Fruit fly (Drosophila melanogaster): ENCODE data around the gene CG15465.
A peak's percentile ranks its signal among the peaks of the same experiment; 100 is the strongest.

The CG15465 gene

dm6 chrX:5084146-5085085 is 1.1 kb upstream of the CG15465 start, which contains the start of gene CG32767 (continued):
- TF ChIP-seq emc (GFP tag; optimal IDR thresholded peaks at IDR 0.05) (peak; percentile 41), caup (GFP tag; optimal IDR thresholded peaks at IDR 0.05; ENCODE audit: severe bottlenecking) (no peak), Pdp1 (GFP tag; optimal IDR thresholded peaks at IDR 0.05) (peak in 1 of 2 experiments; percentile 26), Oaz (GFP tag; IDR thresholded peaks at IDR 0.05) (no peak), pho (GFP tag; optimal IDR thresholded peaks at IDR 0.05) (peak; percentile 12), Ets65A (GFP tag) (peak; percentile 17), odd (GFP tag; optimal IDR thresholded peaks at IDR 0.05) (no peak), nom (GFP tag; optimal IDR thresholded peaks at IDR 0.05) (no peak), sd (tag; optimal IDR thresholded peaks at IDR 0.05) (no peak), pros (GFP tag; optimal IDR thresholded peaks at IDR 0.05) (no peak), crp (GFP tag; optimal IDR thresholded peaks at IDR 0.05) (no peak), ac (GFP tag; optimal IDR thresholded peaks at IDR 0.05) (no peak), Hand (GFP tag; optimal IDR thresholded peaks at IDR 0.05) (no peak), bsh (GFP tag; optimal IDR thresholded peaks at IDR 0.05) (peak in 1 of 2 experiments; percentile 3), ssp (GFP tag; IDR thresholded peaks at IDR 0.05) (no peak), CG6765 (GFP tag; optimal IDR thresholded peaks at IDR 0.05) (no peak), Sox102F (GFP tag; optimal IDR thresholded peaks at IDR 0.05) (peak; percentile 34), Tbp (GFP tag; optimal IDR thresholded peaks at IDR 0.05) (no peak), sna (GFP tag; IDR thresholded peaks at IDR 0.05; ENCODE audit: partially characterized antibody) (peak; percentile 77), CG1647 (GFP tag; optimal IDR thresholded peaks at IDR 0.05) (peak; percentile 17), CG10979 (tag; optimal IDR thresholded peaks at IDR 0.05) (no peak), sug (tag; optimal IDR thresholded peaks at IDR 0.05) (no peak), Awh (GFP tag; IDR thresholded peaks at IDR 0.05) (no peak), MBD-R2 (GFP tag; IDR thresholded peaks at IDR 0.05) (no peak), pita (GFP tag; optimal IDR thresholded peaks at IDR 0.05) (peak; percentile 3), CG13296 (GFP tag; optimal IDR thresholded peaks at IDR 0.05) (no peak), da (GFP tag; optimal IDR thresholded peaks at IDR 0.05) (no peak), CG3163 (GFP tag; optimal IDR thresholded peaks at IDR 0.05) (no peak), CG10147 (GFP tag; optimal IDR thresholded peaks at IDR 0.05) (no peak), Nf-YB (GFP tag; optimal IDR thresholded peaks at IDR 0.05) (no peak), ro (GFP tag; IDR thresholded peaks at IDR 0.05) (no peak), CG15514 (GFP tag; optimal IDR thresholded peaks at IDR 0.05) (peak; percentile 97), btn (GFP tag; optimal IDR thresholded peaks at IDR 0.05) (no peak), Vsx1 (GFP tag; optimal IDR thresholded peaks at IDR 0.05) (no peak), Hr3 (GFP tag; optimal IDR thresholded peaks at IDR 0.05) (no peak), ara (GFP tag; IDR thresholded peaks at IDR 0.05) (no peak), ken (GFP tag; IDR thresholded peaks at IDR 0.05) (no peak), seq (GFP tag; IDR thresholded peaks at IDR 0.05) (no peak), CG17829 (tag; optimal IDR thresholded peaks at IDR 0.05) (peak; percentile 15), zfh2 (GFP tag; optimal IDR thresholded peaks at IDR 0.05) (peak; percentile 20), zen2 (GFP tag; IDR thresholded peaks at IDR 0.05; ENCODE audit: partially characterized antibody) (peak; percentile 51; the same call in 2 of the 3 replicates), Atf6 (GFP tag; IDR thresholded peaks at IDR 0.05) (no peak), MESR4 (GFP tag; optimal IDR thresholded peaks at IDR 0.05) (peak; percentile 74), CG9215 (GFP tag; IDR thresholded peaks at IDR 0.05) (no peak), cwo (GFP tag; optimal IDR thresholded peaks at IDR 0.05) (peak; percentile 18), zfh1 (GFP tag; IDR thresholded peaks at IDR 0.05) (peak; percentile 36; the same call in 1 of the 3 replicates), Dip2 (GFP tag; IDR thresholded peaks at IDR 0.05) (no peak), CG9609 (GFP tag; optimal IDR thresholded peaks at IDR 0.05) (no peak)
